Fruit fly (Drosophila melanogaster): ENCODE data around the gene CG13995.

dm6 chr2L:6035155-6035554 is 18.9 kb upstream of the CG13995 start:
- no peak for TF ChIP-seq D1 (tag; optimal IDR thresholded peaks at IDR 0.05)
- TF ChIP-seq CG15710 (tag; optimal IDR thresholded peaks at IDR 0.05) = no peak
- no peak for TF ChIP-seq Pif1B (GFP tag; optimal IDR thresholded peaks at IDR 0.05)
- no peak for TF ChIP-seq CG32121 (GFP tag; IDR thresholded peaks at IDR 0.05)
- no peak for TF ChIP-seq rn (GFP tag; IDR thresholded peaks at IDR 0.05)
- no peak for TF ChIP-seq CG9948 (tag; optimal IDR thresholded peaks at IDR 0.05)
- TF ChIP-seq EcR (GFP tag; optimal IDR thresholded peaks at IDR 0.05) = no peak
- no peak for TF ChIP-seq gl (tag; optimal IDR thresholded peaks at IDR 0.05)
- no peak for TF ChIP-seq Snoo (tag; optimal IDR thresholded peaks at IDR 0.05)
- TF ChIP-seq fd96Ca (GFP tag; IDR thresholded peaks at IDR 0.05) = no peak
- TF ChIP-seq Pif1A (GFP tag; optimal IDR thresholded peaks at IDR 0.05) = no peak
- no peak for TF ChIP-seq CG8301 (tag; optimal IDR thresholded peaks at IDR 0.05)
- no peak for TF ChIP-seq CG17806 (tag; optimal IDR thresholded peaks at IDR 0.05)
- no peak for TF ChIP-seq CG8159 (tag; optimal IDR thresholded peaks at IDR 0.05)
